Worm (Caenorhabditis elegans): ENCODE data around the gene srg-24.

DNA sequence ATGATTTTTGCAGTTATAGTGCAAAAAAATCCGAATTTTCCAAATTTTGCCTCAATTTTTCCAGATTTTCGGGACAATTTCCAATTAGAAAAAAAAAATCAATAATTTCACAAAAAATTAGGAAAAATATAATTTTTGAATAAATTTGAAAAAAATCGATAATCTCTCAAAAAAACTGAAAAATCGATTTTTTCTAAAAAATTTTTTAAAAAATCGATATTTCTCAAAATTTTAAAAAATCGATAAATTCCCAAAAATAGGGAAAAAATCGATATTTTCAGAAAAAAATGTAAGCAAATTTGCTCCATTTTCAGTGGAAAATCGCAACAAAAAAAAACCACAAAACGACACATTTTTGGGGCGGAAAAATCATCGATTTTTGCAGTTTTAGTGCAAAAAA lies 32.5 kb downstream of the srg-24 start:
- no peak for TF ChIP-seq mep-1 (tag; optimal IDR thresholded peaks at IDR 0.05)
- no peak for TF ChIP-seq nhr-2 (tag; optimal IDR thresholded peaks at IDR 0.05)
- TF ChIP-seq nhr-237 (tag; optimal IDR thresholded peaks at IDR 0.05) = no peak
- TF ChIP-seq lin-13 (tag; optimal IDR thresholded peaks at IDR 0.05) = no peak
- TF ChIP-seq pha-4 (tag; optimal IDR thresholded peaks at IDR 0.05) = no peak
- TF ChIP-seq snpc-4 (tag; optimal IDR thresholded peaks at IDR 0.05) = no peak
- TF ChIP-seq nhr-12 (tag; optimal IDR thresholded peaks at IDR 0.05) = no peak
- TF ChIP-seq nhr-76 (tag; optimal IDR thresholded peaks at IDR 0.05) = no peak
- TF ChIP-seq ces-1 (GFP tag; optimal IDR thresholded peaks at IDR 0.05) = no peak
- TF ChIP-seq cnd-1 (tag; optimal IDR thresholded peaks at IDR 0.05) = no peak
- TF ChIP-seq ztf-11 (tag; optimal IDR thresholded peaks at IDR 0.05) = no peak
- no peak for TF ChIP-seq lsy-2 (tag; optimal IDR thresholded peaks at IDR 0.05)
- no peak for TF ChIP-seq elt-1 (tag; optimal IDR thresholded peaks at IDR 0.05; ENCODE audit: borderline replicate concordance, insufficient read depth)
- no peak for TF ChIP-seq unc-62 (GFP tag; optimal IDR thresholded peaks at IDR 0.05)
